Fruit fly (Drosophila melanogaster): ENCODE data around the gene mtgo.

dm6 chr2L:16500469-16500868 is 44.3 kb upstream of the mtgo start:
- TF ChIP-seq Fer3 (tag; optimal IDR thresholded peaks at IDR 0.05), result peak; percentile 84
- TF ChIP-seq CG18262 (tag; optimal IDR thresholded peaks at IDR 0.05), result peak; percentile 85
- peak; percentile 93 for TF ChIP-seq dmrt99B (tag; optimal IDR thresholded peaks at IDR 0.05)
- no peak for TF ChIP-seq mld (GFP tag; IDR thresholded peaks at IDR 0.05; ENCODE audit: partially characterized antibody)
- peak; percentile 94 for TF ChIP-seq chm (GFP tag; IDR thresholded peaks at IDR 0.05)
- peak; percentile 80 for TF ChIP-seq psq (GFP tag; optimal IDR thresholded peaks at IDR 0.05)
- peak; percentile 75 for TF ChIP-seq B-H2 (GFP tag; optimal IDR thresholded peaks at IDR 0.05)

All from whole organism, embryonic.